Worm (Caenorhabditis elegans) whole organism, late embryonic: ENCODE results near the gene dct-15.

Experiments
- C08G9.2 ChIP-seq: sonication (generic microtip); optimal IDR thresholded peaks from 2 replicates; lab custom pipeline; 2016; ENCODE audit warnings: mild to moderate bottlenecking, missing genetic modification characterization, moderate library complexity, missing compliant biosample characterization
- C38D4.7 ChIP-seq: fragments of 200-800 bp; sonication (Bioruptor generic); optimal IDR thresholded peaks from 2 replicates; lab custom pipeline; 2018; ENCODE audit warnings: mild to moderate bottlenecking, missing genetic modification characterization, moderate library complexity, missing compliant biosample characterization
- K02D7.2 ChIP-seq: sonication (generic microtip); optimal IDR thresholded peaks from 2 replicates; lab custom pipeline; 2017; ENCODE audit warnings: mild to moderate bottlenecking, missing genetic modification characterization, missing compliant biosample characterization
- K09A11.1 ChIP-seq: sonication (generic microtip); optimal IDR thresholded peaks from 2 replicates; lab custom pipeline; 2017; ENCODE audit warnings: antibody characterized with exemption, mild to moderate bottlenecking, missing genetic modification characterization, missing compliant biosample characterization; ENCODE audit not compliant: insufficient read depth
- T23F11.4 ChIP-seq: fragments of 200-800 bp; sonication (Bioruptor generic); optimal IDR thresholded peaks from 2 replicates; lab custom pipeline; 2018; ENCODE audit warnings: mild to moderate bottlenecking, missing genetic modification characterization, missing compliant biosample characterization
- ahr-1 ChIP-seq: sonication (generic microtip); optimal IDR thresholded peaks from 2 replicates; lab custom pipeline; 2016; ENCODE audit warnings: missing genetic modification characterization, missing compliant biosample characterization
- ceh-14 ChIP-seq: sonication (generic microtip); optimal IDR thresholded peaks from 2 replicates; lab custom pipeline; 2016; ENCODE audit warnings: missing genotype, missing genetic modification characterization, missing compliant biosample characterization
- ceh-18 ChIP-seq: sonication (generic microtip); optimal IDR thresholded peaks from 2 replicates; lab custom pipeline; 2016; ENCODE audit warnings: missing genetic modification characterization, missing compliant biosample characterization
- ceh-19 ChIP-seq: fragments of 200-800 bp; sonication (Bioruptor generic); optimal IDR thresholded peaks from 2 replicates; lab custom pipeline; 2018; ENCODE audit warnings: mild to moderate bottlenecking, missing genetic modification characterization, missing compliant biosample characterization
- ceh-2 ChIP-seq: sonication (generic microtip); optimal IDR thresholded peaks from 2 replicates; lab custom pipeline; 2016; ENCODE audit warnings: missing genotype, missing genetic modification characterization, missing compliant biosample characterization
- ceh-24 ChIP-seq: sonication (generic microtip); optimal IDR thresholded peaks from 2 replicates; lab custom pipeline; 2016; ENCODE audit warnings: mild to moderate bottlenecking, missing genetic modification characterization, missing compliant biosample characterization
- ceh-45 ChIP-seq: fragments of 200-800 bp; sonication (Bioruptor generic); IDR thresholded peaks from 2 replicates; pipeline ENCODE4 v1.3.6; 2022; ENCODE audit warnings: missing genetic modification reagents, missing genetic modification characterization, missing compliant biosample characterization
- ceh-48 ChIP-seq: sonication (generic microtip); optimal IDR thresholded peaks from 2 replicates; lab custom pipeline; 2016; ENCODE audit warnings: missing genetic modification characterization, inconsistent platforms, missing compliant biosample characterization
- ceh-6 ChIP-seq: fragments of 200-800 bp; sonication (Bioruptor generic); optimal IDR thresholded peaks from 2 replicates; lab custom pipeline; 2018; ENCODE audit warnings: mild to moderate bottlenecking, missing genetic modification characterization, missing compliant biosample characterization
- ceh-9 ChIP-seq: sonication (generic microtip); optimal IDR thresholded peaks from 2 replicates; lab custom pipeline; 2016; ENCODE audit warnings: mild to moderate bottlenecking, missing genetic modification characterization, inconsistent platforms, missing compliant biosample characterization
- dmd-4 ChIP-seq: sonication (generic microtip); optimal IDR thresholded peaks from 2 replicates; lab custom pipeline; 2016; ENCODE audit warnings: borderline replicate concordance, missing genetic modification characterization, missing compliant biosample characterization
- dve-1 ChIP-seq: sonication (generic microtip); optimal IDR thresholded peaks from 2 replicates; lab custom pipeline; 2017; ENCODE audit warnings: antibody characterized with exemption, mild to moderate bottlenecking, missing genetic modification characterization, missing compliant biosample characterization
- elt-4 ChIP-seq: sonication (generic microtip); optimal IDR thresholded peaks from 2 replicates; lab custom pipeline; 2016; ENCODE audit warnings: missing genetic modification characterization, missing compliant biosample characterization
- eyg-1 ChIP-seq: sonication (generic microtip); optimal IDR thresholded peaks from 2 replicates; lab custom pipeline; 2016; ENCODE audit warnings: missing genotype, missing genetic modification characterization, missing compliant biosample characterization
- hlh-13 ChIP-seq: fragments of 200-800 bp; sonication (Bioruptor generic); optimal IDR thresholded peaks from 2 replicates; lab custom pipeline; 2018; ENCODE audit warnings: mild to moderate bottlenecking, missing genetic modification characterization, missing compliant biosample characterization
- hlh-30 ChIP-seq: sonication (generic microtip); optimal IDR thresholded peaks from 2 replicates; lab custom pipeline; 2017; ENCODE audit warnings: antibody characterized with exemption, missing genetic modification characterization, missing compliant biosample characterization; ENCODE audit not compliant: insufficient read depth
- hlh-6 ChIP-seq: sonication (generic microtip); optimal IDR thresholded peaks from 2 replicates; lab custom pipeline; 2016; ENCODE audit warnings: missing genotype, missing genetic modification characterization, missing compliant biosample characterization
- hlh-8 ChIP-seq: sonication (generic microtip); optimal IDR thresholded peaks from 2 replicates; lab custom pipeline; 2016; ENCODE audit warnings: missing genotype, missing genetic modification characterization, missing compliant biosample characterization
- lim-6 ChIP-seq: sonication (generic microtip); optimal IDR thresholded peaks from 2 replicates; lab custom pipeline; 2016; ENCODE audit warnings: missing genetic modification characterization, missing compliant biosample characterization
- madf-2 ChIP-seq: sonication (generic microtip); optimal IDR thresholded peaks from 2 replicates; lab custom pipeline; 2017; ENCODE audit warnings: missing genetic modification characterization, missing compliant biosample characterization
- nhr-232 ChIP-seq: sonication (generic microtip); optimal IDR thresholded peaks from 2 replicates; lab custom pipeline; 2016; ENCODE audit warnings: missing genetic modification characterization, missing compliant biosample characterization
- npax-4 ChIP-seq: sonication (generic microtip); optimal IDR thresholded peaks from 2 replicates; lab custom pipeline; 2016; ENCODE audit warnings: missing genetic modification characterization, missing compliant biosample characterization
- odd-2 ChIP-seq: sonication (generic microtip); optimal IDR thresholded peaks from 2 replicates; lab custom pipeline; 2017; ENCODE audit warnings: antibody characterized with exemption, mild to moderate bottlenecking, missing genetic modification characterization, missing compliant biosample characterization
- pag-3 ChIP-seq: sonication (generic microtip); optimal IDR thresholded peaks from 2 replicates; lab custom pipeline; 2016; ENCODE audit warnings: missing compliant biosample characterization, missing genetic modification characterization, borderline replicate concordance
- pha-2 ChIP-seq: sonication (generic microtip); optimal IDR thresholded peaks from 2 replicates; lab custom pipeline; 2017; ENCODE audit warnings: mild to moderate bottlenecking, missing genetic modification characterization, missing compliant biosample characterization
- pha-4 ChIP-seq: fragments of 150-350 bp; optimal IDR thresholded peaks from 2 replicates; lab custom pipeline; 2018; ENCODE audit warnings: missing biosample characterization, missing genetic modification reagents, missing genetic modification characterization
- pqm-1 ChIP-seq: sonication (generic microtip); optimal IDR thresholded peaks from 2 replicates; lab custom pipeline; 2016; ENCODE audit warnings: missing genetic modification characterization, missing compliant biosample characterization
- pros-1 ChIP-seq: fragments of 150-350 bp; optimal IDR thresholded peaks from 2 replicates; lab custom pipeline; 2014; ENCODE audit warnings: missing biosample characterization, missing genetic modification reagents, missing genetic modification characterization
- ref-2 ChIP-seq: sonication (generic microtip); optimal IDR thresholded peaks from 2 replicates; lab custom pipeline; 2016; ENCODE audit warnings: missing genetic modification characterization, missing compliant biosample characterization
- rnt-1 ChIP-seq: sonication (generic microtip); optimal IDR thresholded peaks from 2 replicates; lab custom pipeline; 2016; ENCODE audit warnings: missing genetic modification characterization, missing compliant biosample characterization
- sdc-2 ChIP-seq: sonication (generic microtip); optimal IDR thresholded peaks from 2 replicates; lab custom pipeline; 2016; ENCODE audit warnings: missing genotype, missing genetic modification characterization, missing compliant biosample characterization
- sox-2 ChIP-seq: fragments of 200-800 bp; sonication (Bioruptor generic); IDR thresholded peaks from 2 replicates; pipeline ENCODE4 v1.3.6; 2022; ENCODE audit warnings: missing genetic modification reagents, missing genetic modification characterization, missing compliant biosample characterization
- sox-4 ChIP-seq: sonication (generic microtip); optimal IDR thresholded peaks from 2 replicates; lab custom pipeline; 2017; ENCODE audit warnings: mild to moderate bottlenecking, missing genetic modification characterization, inconsistent platforms, missing compliant biosample characterization
- unc-3 ChIP-seq, 2 experiments: fragments of 200-800 bp in 1 of 2; sonication (Bioruptor generic) in 1 of 2; sonication (generic microtip) in 1 of 2; conservative IDR thresholded peaks in 1 of 2; optimal IDR thresholded peaks in 1 of 2; 2 replicates each; pipeline versions ENCODE4 v1.3.6 to Lab custom; 2016 to 2022; ENCODE audit warnings: missing compliant biosample characterization in 2 of 2, missing genetic modification characterization in 2 of 2, missing genetic modification reagents in 1 of 2
- zip-5 ChIP-seq: sonication (generic microtip); optimal IDR thresholded peaks from 2 replicates; lab custom pipeline; 2016; ENCODE audit warnings: missing genetic modification characterization, missing compliant biosample characterization

dct-15 gene

DNA sequence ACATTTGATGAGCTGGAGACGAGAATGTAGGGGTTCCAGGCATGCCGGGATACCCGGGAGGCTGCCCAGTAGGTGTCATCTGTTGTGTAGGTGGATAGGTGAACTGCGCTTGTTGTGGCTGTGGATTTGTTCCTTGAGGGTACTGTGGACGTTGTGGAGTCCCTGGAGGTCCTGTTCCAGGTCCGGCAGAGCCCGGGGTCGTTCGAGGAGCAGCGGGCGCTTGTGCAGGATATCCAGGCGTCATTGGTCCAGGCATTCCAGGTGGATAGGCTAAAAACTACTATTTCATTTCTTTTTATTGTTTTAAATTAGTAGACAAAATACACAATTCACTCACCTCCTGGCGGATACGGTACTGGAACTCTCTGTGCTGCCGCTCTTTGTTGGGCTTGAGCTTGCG, 15.3 kb downstream of the dct-15 start:
- TF ChIP-seq zip-5 (no peak), nhr-232 (tag; lab: Kevin White, UChicago) (no peak), hlh-8 (tag; lab: Kevin White, UChicago) (no peak), sox-2 (GFP tag; lab: Robert Waterston, UW) (no peak), dve-1 (no peak), pha-2 (tag; lab: Kevin White, UChicago) (no peak), ahr-1 (tag; lab: Kevin White, UChicago) (no peak), ceh-24 (tag; lab: Kevin White, UChicago) (no peak), pros-1 (tag; lab: Kevin White, UChicago) (no peak), dmd-4 (tag; lab: Kevin White, UChicago) (no peak), pqm-1 (tag; lab: Kevin White, UChicago) (no peak), T23F11.4 (GFP tag; lab: Kevin White, UChicago) (no peak), sdc-2 (tag; lab: Kevin White, UChicago) (no peak), madf-2 (tag; lab: Kevin White, UChicago) (no peak), eyg-1 (tag; lab: Kevin White, UChicago) (no peak), K09A11.1 (tag; lab: Kevin White, UChicago) (no peak), elt-4 (no peak), lim-6 (tag; lab: Kevin White, UChicago) (no peak)

ce11 chrIV:9790708-9791107, 19.8 kb downstream of the dct-15 start:
- TF ChIP-seq sox-2 (GFP tag; lab: Robert Waterston, UW) = no peak
- no peak for TF ChIP-seq zip-5
- no peak for TF ChIP-seq pha-4 (tag; lab: Kevin White, UChicago)
- TF ChIP-seq K02D7.2 (tag; lab: Kevin White, UChicago) = no peak
- no peak for TF ChIP-seq hlh-6 (tag; lab: Kevin White, UChicago)
- no peak for TF ChIP-seq ceh-45
- TF ChIP-seq madf-2 (tag; lab: Kevin White, UChicago) = no peak
- no peak for TF ChIP-seq lim-6 (tag; lab: Kevin White, UChicago)
- TF ChIP-seq npax-4 = no peak
- no peak for TF ChIP-seq rnt-1
- TF ChIP-seq C08G9.2 (tag; lab: Kevin White, UChicago) = no peak
- TF ChIP-seq hlh-13 (GFP tag; lab: Kevin White, UChicago) = no peak
- no peak for TF ChIP-seq pha-2 (tag; lab: Kevin White, UChicago)
- TF ChIP-seq ceh-19 (GFP tag; lab: Kevin White, UChicago) = no peak
- TF ChIP-seq odd-2 (tag; lab: Kevin White, UChicago) = no peak
- TF ChIP-seq unc-3 (GFP tag; conservative IDR thresholded peaks at IDR 0.05; lab: Robert Waterston, UW) = no peak
- TF ChIP-seq unc-3 (tag; optimal IDR thresholded peaks at IDR 0.05; lab: Kevin White, UChicago) = no peak

DNA sequence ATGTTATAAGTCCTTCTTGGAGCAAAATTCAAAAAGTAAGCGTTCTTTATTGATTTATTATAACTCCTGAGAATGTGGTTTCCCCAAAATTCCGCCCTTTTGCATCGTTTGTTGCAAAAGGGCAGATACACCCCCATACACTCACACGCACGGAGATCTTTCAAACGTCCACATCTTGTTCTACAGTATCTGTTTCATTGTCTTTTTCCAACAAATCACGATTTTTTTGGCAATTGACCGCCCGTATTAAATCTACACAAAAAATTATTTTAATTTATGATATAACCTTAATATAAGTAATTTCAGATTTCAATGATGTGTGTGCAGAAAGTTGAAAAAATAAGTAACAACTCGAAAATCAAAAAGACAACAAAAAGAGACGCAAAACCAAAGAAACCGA, 21.0 kb downstream of the dct-15 start, which contains the start of gene T13F2.4:
TSS of gene T13F2.4 (plus strand) at position 301 of the 400 bp plus-strand sequence.
- TF ChIP-seq ceh-9 (tag; lab: Kevin White, UChicago) (no peak), ref-2 (no peak), madf-2 (tag; lab: Kevin White, UChicago) (no peak), pqm-1 (tag; lab: Kevin White, UChicago) (no peak), hlh-30 (tag; lab: Kevin White, UChicago) (no peak), hlh-13 (GFP tag; lab: Kevin White, UChicago) (no peak), ceh-45 (no peak), odd-2 (tag; lab: Kevin White, UChicago) (no peak)

ce11 chrIV:9784689-9785088, 25.8 kb downstream of the dct-15 start, which contains the start of gene sre-4:
Gene sre-4 (minus strand): TSS chrIV:9784789.
- no peak for TF ChIP-seq ceh-2 (tag; lab: Kevin White, UChicago)

ce11 chrIV:9778016-9778415, 32.5 kb downstream of the dct-15 start, which contains the start of gene T13F2.6:
Gene T13F2.6 (plus strand): TSS chrIV:9778321.
- TF ChIP-seq ceh-45 (no peak), hlh-8 (tag; lab: Kevin White, UChicago) (no peak), ceh-6 (no peak), pqm-1 (tag; lab: Kevin White, UChicago) (no peak), ceh-18 (tag; lab: Kevin White, UChicago) (no peak), ceh-14 (tag; lab: Kevin White, UChicago) (no peak), npax-4 (no peak), ceh-48 (tag; lab: Kevin White, UChicago) (no peak), C38D4.7 (GFP tag; lab: Kevin White, UChicago) (no peak), pag-3 (tag; lab: Kevin White, UChicago) (no peak), sox-4 (no peak)
